Worm (Caenorhabditis elegans): Measurements from ENCODE around the gene sgn-1.

DNA sequence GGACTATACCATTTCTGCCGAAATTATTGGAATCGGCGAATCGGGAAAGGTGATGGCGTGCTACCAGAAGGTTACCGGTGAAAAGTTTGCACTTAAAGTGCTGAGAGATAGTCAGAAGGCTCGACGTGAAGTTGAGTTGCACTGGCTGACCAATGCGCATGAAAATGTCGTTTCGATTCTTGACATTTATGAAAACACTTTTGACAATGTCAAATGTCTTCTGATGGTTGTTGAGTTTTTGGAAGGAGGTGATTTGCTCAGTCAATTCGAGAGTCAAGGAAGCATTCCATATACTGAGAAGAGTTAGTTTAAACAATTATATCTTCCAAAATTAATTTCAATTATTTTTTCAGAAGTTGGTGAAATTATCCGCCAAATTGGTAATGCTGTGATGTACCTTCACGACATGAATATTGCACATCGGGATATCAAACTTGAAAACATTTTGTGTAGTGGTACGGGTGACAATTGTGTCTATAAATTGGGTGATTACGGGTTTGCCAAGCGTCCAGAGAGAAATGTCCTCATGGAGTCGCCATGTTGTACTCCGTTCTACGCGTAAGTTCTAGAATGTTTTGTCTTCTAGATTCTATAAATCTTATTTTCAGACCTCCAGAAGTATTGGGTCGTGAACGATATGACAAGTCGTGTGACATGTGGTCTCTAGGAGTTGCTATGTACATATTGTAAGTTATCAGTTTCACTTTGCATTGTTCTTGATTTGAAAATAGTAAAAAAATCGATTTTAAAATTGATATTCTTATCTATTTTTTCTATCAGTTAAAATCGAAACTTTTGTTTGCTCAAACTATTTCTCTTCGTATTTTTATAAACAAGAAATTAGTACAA lies 37.8 kb downstream of the sgn-1 start:
- no peak for TF ChIP-seq unc-55 (GFP tag; optimal IDR thresholded peaks at IDR 0.05)
- no peak for TF ChIP-seq unc-39 (tag; optimal IDR thresholded peaks at IDR 0.05)
- no peak for TF ChIP-seq blmp-1 (tag; optimal IDR thresholded peaks at IDR 0.05; ENCODE audit: insufficient read depth)

Data from whole organism, L2 larva.